Worm (Caenorhabditis elegans) whole organism, L4 larva: ENCODE data around the gene F56C3.3.

ENCODE experiments used
- D1046.2 ChIP-seq: fragments of 200-800 bp; sonication (Bioruptor generic); IDR thresholded peaks from 2 replicates; pipeline ENCODE4 v1.3.6; 2022; ENCODE audit warnings: missing genetic modification characterization, missing compliant biosample characterization
- F10B5.3 ChIP-seq: sonication (generic microtip); optimal IDR thresholded peaks from 2 replicates; lab custom pipeline; 2016; ENCODE audit warnings: mild to moderate bottlenecking, missing genetic modification characterization, missing compliant biosample characterization
- F37D6.2 ChIP-seq: sonication (generic microtip); optimal IDR thresholded peaks from 2 replicates; lab custom pipeline; 2016; ENCODE audit warnings: mild to moderate bottlenecking, missing genetic modification characterization, missing compliant biosample characterization
- F44E2.7 ChIP-seq: fragments of 200-800 bp; sonication (Bioruptor generic); IDR thresholded peaks from 2 replicates; pipeline ENCODE4 v2.1.2; 2022; ENCODE audit warnings: missing genetic modification characterization, missing compliant biosample characterization
- T26A8.4 ChIP-seq: fragments of 200-800 bp; sonication (Bioruptor generic); IDR thresholded peaks from 2 replicates; pipeline ENCODE4 v1.3.6; 2022; ENCODE audit warnings: missing genetic modification characterization, missing compliant biosample characterization
- Y48G9A.11 ChIP-seq: fragments of 200-800 bp; sonication (Bioruptor generic); IDR thresholded peaks from 2 replicates; pipeline ENCODE4 v1.3.6; 2022; ENCODE audit warnings: missing genetic modification reagents, missing genetic modification characterization, missing compliant biosample characterization
- Y75B8A.6 ChIP-seq: fragments of 200-800 bp; sonication (Bioruptor generic); IDR thresholded peaks from 2 replicates; pipeline ENCODE4 v1.3.6; 2022; ENCODE audit warnings: missing genetic modification reagents, missing genetic modification characterization, missing compliant biosample characterization
- ZK546.5 ChIP-seq, 2 experiments: sonication (generic microtip); optimal IDR thresholded peaks; 2 replicates each; lab custom pipeline; 2017; ENCODE audit warnings: missing biosample characterization in 2 of 2, missing genetic modification characterization in 2 of 2
- aha-1 ChIP-seq: fragments of 150-350 bp; peaks from one replicate; lab custom pipeline; 2014; ENCODE audit warnings: missing biosample characterization, missing genetic modification characterization
- attf-4 ChIP-seq: sonication (generic microtip); optimal IDR thresholded peaks from 3 replicates; lab custom pipeline; 2017; ENCODE audit warnings: missing biosample characterization, missing genetic modification characterization
- ceh-20 ChIP-seq: fragments of 200-800 bp; sonication (Bioruptor generic); IDR thresholded peaks from 2 replicates; pipeline ENCODE4 v1.3.6; 2022; ENCODE audit warnings: missing genetic modification reagents, missing genetic modification characterization, missing compliant biosample characterization
- cey-2 ChIP-seq: sonication (generic microtip); optimal IDR thresholded peaks from 3 replicates; lab custom pipeline; 2017; ENCODE audit warnings: missing genetic modification characterization, mild to moderate bottlenecking, missing compliant biosample characterization, antibody characterized with exemption, borderline replicate concordance; ENCODE audit not compliant: insufficient read depth
- daf-16 ChIP-seq, 3 experiments: sonication (generic microtip); optimal IDR thresholded peaks; 2 replicates each; lab custom pipeline; 2016 to 2017; ENCODE audit warnings: missing genetic modification characterization in 3 of 3, missing genetic modification reagents in 3 of 3, mild to moderate bottlenecking in 2 of 3, missing compliant biosample characterization in 2 of 3, missing biosample characterization in 1 of 3, moderate library complexity in 1 of 3
- daf-19 ChIP-seq: fragments of 200-800 bp; sonication (Bioruptor generic); conservative IDR thresholded peaks from 2 replicates; pipeline ENCODE4 v1.3.6; 2022; ENCODE audit warnings: missing genetic modification characterization, missing compliant biosample characterization
- dmd-6 ChIP-seq: fragments of 200-800 bp; sonication (Bioruptor generic); IDR thresholded peaks from 2 replicates; pipeline ENCODE4 v1.3.6; 2022; ENCODE audit warnings: missing genetic modification reagents, missing genetic modification characterization, missing compliant biosample characterization
- dpl-1 ChIP-seq: fragments of 150-350 bp; optimal IDR thresholded peaks from 2 replicates; lab custom pipeline; 2014; ENCODE audit warnings: missing biosample characterization, missing genetic modification reagents, missing genetic modification characterization
- egl-43 ChIP-seq: fragments of 200-800 bp; sonication (Bioruptor generic); IDR thresholded peaks from 2 replicates; pipeline ENCODE4 v1.3.6; 2022; ENCODE audit warnings: missing genetic modification reagents, missing genetic modification characterization, missing compliant biosample characterization
- gei-8 ChIP-seq: fragments of 200-800 bp; sonication (Bioruptor generic); optimal IDR thresholded peaks from 2 replicates; lab custom pipeline; 2018; ENCODE audit warnings: mild to moderate bottlenecking, missing genetic modification characterization, missing compliant biosample characterization
- hif-1 ChIP-seq, 2 experiments: sonication (generic microtip); optimal IDR thresholded peaks; 2 replicates each; lab custom pipeline; 2016 to 2017; ENCODE audit warnings: missing compliant biosample characterization in 2 of 2, missing genetic modification characterization in 2 of 2, missing genetic modification reagents in 2 of 2, missing genotype in 2 of 2, mild to moderate bottlenecking in 1 of 2
- hlh-11 ChIP-seq: fragments of 200-800 bp; sonication (Bioruptor generic); optimal IDR thresholded peaks from 2 replicates; lab custom pipeline; 2018; ENCODE audit warnings: mild to moderate bottlenecking, missing genetic modification characterization, missing compliant biosample characterization
- hlh-30 ChIP-seq: sonication (generic microtip); optimal IDR thresholded peaks from 2 replicates; lab custom pipeline; 2017; ENCODE audit warnings: antibody characterized with exemption, mild to moderate bottlenecking, missing genetic modification characterization, missing compliant biosample characterization; ENCODE audit not compliant: insufficient read depth
- jun-1 ChIP-seq: fragments of 150-350 bp; optimal IDR thresholded peaks from 2 replicates; lab custom pipeline; 2014; ENCODE audit warnings: missing biosample characterization, missing genetic modification reagents, missing genetic modification characterization
- lir-3 ChIP-seq: sonication (generic microtip); optimal IDR thresholded peaks from 2 replicates; lab custom pipeline; 2016; ENCODE audit warnings: mild to moderate bottlenecking, missing genetic modification characterization, missing compliant biosample characterization
- lsy-2 ChIP-seq, 2 experiments: fragments of 150-350 bp in 1 of 2; sonication (generic microtip) in 1 of 2; optimal IDR thresholded peaks; 2 replicates each; lab custom pipeline; 2014 to 2017; ENCODE audit warnings: missing biosample characterization in 2 of 2, missing genetic modification characterization in 2 of 2
- mdl-1 ChIP-seq, 2 experiments: fragments of 150-350 bp in 1 of 2; sonication (generic microtip) in 1 of 2; optimal IDR thresholded peaks; 2 replicates each; lab custom pipeline; 2014 to 2017; ENCODE audit warnings: missing biosample characterization in 2 of 2, missing genetic modification characterization in 2 of 2
- mxl-2 ChIP-seq: fragments of 200-800 bp; sonication (Bioruptor generic); conservative IDR thresholded peaks from 2 replicates; pipeline ENCODE4 v1.3.6; 2022; ENCODE audit warnings: missing genetic modification reagents, missing genetic modification characterization, missing compliant biosample characterization
- mxl-3 ChIP-seq: fragments of 200-800 bp; sonication (Bioruptor generic); optimal IDR thresholded peaks from 2 replicates; lab custom pipeline; 2018; ENCODE audit warnings: mild to moderate bottlenecking, missing genetic modification characterization, missing compliant biosample characterization
- nhr-10 ChIP-seq: fragments of 150-350 bp; optimal IDR thresholded peaks from 2 replicates; lab custom pipeline; 2014; ENCODE audit warnings: missing biosample characterization, missing genetic modification characterization
- nhr-102 ChIP-seq: sonication (generic microtip); optimal IDR thresholded peaks from 2 replicates; lab custom pipeline; 2016; ENCODE audit warnings: mild to moderate bottlenecking, missing genetic modification characterization, moderate library complexity, missing compliant biosample characterization
- nhr-11 ChIP-seq: fragments of 150-350 bp; optimal IDR thresholded peaks from 2 replicates; lab custom pipeline; 2014; ENCODE audit warnings: missing biosample characterization, missing genetic modification characterization
- nhr-237 ChIP-seq: sonication (generic microtip); optimal IDR thresholded peaks from 2 replicates; lab custom pipeline; 2017; ENCODE audit warnings: missing biosample characterization, missing genetic modification characterization
- nhr-28 ChIP-seq: fragments of 150-350 bp; optimal IDR thresholded peaks from 2 replicates; lab custom pipeline; 2014; ENCODE audit warnings: missing biosample characterization, missing genetic modification characterization
- nhr-41 ChIP-seq: fragments of 200-800 bp; sonication (Bioruptor generic); IDR thresholded peaks from 2 replicates; pipeline ENCODE4 v1.3.6; 2022; ENCODE audit warnings: missing genetic modification reagents, missing genetic modification characterization, missing compliant biosample characterization
- nhr-42 ChIP-seq: fragments of 200-800 bp; sonication (Bioruptor generic); IDR thresholded peaks from 2 replicates; pipeline ENCODE4 v1.3.6; 2022; ENCODE audit warnings: missing genetic modification characterization, missing compliant biosample characterization
- nhr-48 ChIP-seq: sonication (generic microtip); optimal IDR thresholded peaks from 2 replicates; lab custom pipeline; 2016; ENCODE audit warnings: mild to moderate bottlenecking, missing genetic modification characterization, missing compliant biosample characterization
- nhr-6 ChIP-seq: fragments of 150-350 bp; optimal IDR thresholded peaks from 2 replicates; lab custom pipeline; 2014; ENCODE audit warnings: missing biosample characterization, missing genetic modification characterization
- nhr-77 ChIP-seq: fragments of 150-350 bp; optimal IDR thresholded peaks from 2 replicates; lab custom pipeline; 2014; ENCODE audit warnings: missing biosample characterization, missing genetic modification characterization
- php-3 ChIP-seq: fragments of 200-800 bp; sonication (Bioruptor generic); IDR thresholded peaks from 2 replicates; pipeline ENCODE4 v1.3.6; 2022; ENCODE audit warnings: missing genetic modification reagents, missing genetic modification characterization, missing compliant biosample characterization
- saeg-2 ChIP-seq: fragments of 200-800 bp; sonication (Bioruptor generic); IDR thresholded peaks from 2 replicates; pipeline ENCODE4 v1.3.6; 2022; ENCODE audit warnings: missing genetic modification reagents, missing genetic modification characterization, missing compliant biosample characterization
- snpc-1.2 ChIP-seq: fragments of 200-800 bp; sonication (Bioruptor generic); IDR thresholded peaks from 2 replicates; pipeline ENCODE4 v1.3.6; 2022; ENCODE audit warnings: missing genetic modification reagents, missing genetic modification characterization, missing compliant biosample characterization
- snpc-4 ChIP-seq: fragments of 150-350 bp; optimal IDR thresholded peaks from 2 replicates; lab custom pipeline; 2014; ENCODE audit warnings: missing biosample characterization, missing genetic modification characterization
- unc-130 ChIP-seq: sonication (generic microtip); optimal IDR thresholded peaks from 2 replicates; lab custom pipeline; 2016; ENCODE audit warnings: missing genetic modification reagents, missing genetic modification characterization, missing compliant biosample characterization
- unc-62 ChIP-seq, 3 experiments: fragments of 150-350 bp in 1 of 3; sonication (generic microtip); optimal IDR thresholded peaks in 2 of 3; peaks in 1 of 3; 1 replicate in 1 of 3; 2 replicates in 2 of 3; lab custom pipeline; 2014 to 2017; ENCODE audit warnings: missing biosample characterization in 3 of 3, missing genetic modification characterization in 3 of 3, missing genetic modification reagents in 3 of 3, missing genotype in 1 of 3
- zfp-3 ChIP-seq: fragments of 200-800 bp; sonication (Bioruptor generic); conservative IDR thresholded peaks from 2 replicates; pipeline ENCODE4 v1.3.6; 2022; ENCODE audit warnings: missing genetic modification reagents, missing genetic modification characterization, missing compliant biosample characterization
- zip-11 ChIP-seq: fragments of 200-800 bp; sonication (Bioruptor generic); IDR thresholded peaks from 2 replicates; pipeline ENCODE4 v1.3.6; 2022; ENCODE audit warnings: missing genetic modification characterization, missing compliant biosample characterization
- ztf-11 ChIP-seq: fragments of 150-350 bp; optimal IDR thresholded peaks from 2 replicates; lab custom pipeline; 2014; ENCODE audit warnings: missing biosample characterization, missing genetic modification characterization
- ztf-7 ChIP-seq: fragments of 150-350 bp; optimal IDR thresholded peaks from 2 replicates; lab custom pipeline; 2014; ENCODE audit warnings: missing biosample characterization, missing genetic modification characterization

The F56C3.3 gene

ce11 chrX:1395793-1396192 is 37.6 kb upstream of the F56C3.3 start:
- TF ChIP-seq egl-43 (GFP tag; lab: Robert Waterston, UW) = no peak
- no peak for TF ChIP-seq F10B5.3 (tag; lab: Kevin White, UChicago)
- no peak for TF ChIP-seq Y48G9A.11 (GFP tag; lab: Robert Waterston, UW)
- TF ChIP-seq daf-19 (GFP tag; lab: Robert Waterston, UW) = no peak
- no peak for TF ChIP-seq jun-1 (tag; lab: Kevin White, UChicago)
- no peak for TF ChIP-seq attf-4
- no peak for TF ChIP-seq unc-130 (GFP tag; lab: Kevin White, UChicago)
- TF ChIP-seq nhr-48 (tag; lab: Kevin White, UChicago) = peak; percentile 69
- TF ChIP-seq lsy-2 (tag; optimal IDR thresholded peaks at IDR 0.05; lab: Kevin White, UChicago) = peak in 1 of 2 experiments; percentile 26
- no peak for TF ChIP-seq ZK546.5 (tag; optimal IDR thresholded peaks at IDR 0.05; lab: Kevin White, UChicago)
- peak; percentile 7 for TF ChIP-seq nhr-6
- TF ChIP-seq hif-1 (tag; optimal IDR thresholded peaks at IDR 0.05; lab: Kevin White, UChicago) = peak in 1 of 2 experiments; percentile 74
- peak; percentile 83 for TF ChIP-seq hlh-11 (tag; lab: Kevin White, UChicago)
- peak; percentile 60 for TF ChIP-seq dmd-6 (GFP tag; lab: Robert Waterston, UW)
- peak; percentile 86 for TF ChIP-seq hlh-30
- TF ChIP-seq nhr-10 (tag; lab: Kevin White, UChicago) = peak; percentile 25
- no peak for TF ChIP-seq nhr-41 (GFP tag; lab: Robert Waterston, UW)
- TF ChIP-seq ztf-11 (tag; lab: Kevin White, UChicago) = no peak
- peak in 1 of 2 experiments; percentile 74 for TF ChIP-seq daf-16 (GFP tag; optimal IDR thresholded peaks at IDR 0.05; lab: Kevin White, UChicago)
- no peak for TF ChIP-seq daf-16 (tag; optimal IDR thresholded peaks at IDR 0.05; lab: Kevin White, UChicago)
- TF ChIP-seq gei-8 (GFP tag; lab: Kevin White, UChicago) = no peak
- peak; percentile 49; the same call in 1 of the 2 replicates for TF ChIP-seq T26A8.4 (GFP tag; lab: Robert Waterston, UW)
- TF ChIP-seq zfp-3 = no peak
- no peak for TF ChIP-seq cey-2
- no peak for TF ChIP-seq dpl-1 (GFP tag; lab: Kevin White, UChicago)
- peak in 1 of 2 experiments; percentile 49 for TF ChIP-seq mdl-1 (tag; optimal IDR thresholded peaks at IDR 0.05; lab: Kevin White, UChicago)
- peak; percentile 60 for TF ChIP-seq nhr-11 (tag; lab: Kevin White, UChicago)
- no peak for TF ChIP-seq F37D6.2 (tag; lab: Kevin White, UChicago)
- TF ChIP-seq nhr-102 (tag; lab: Kevin White, UChicago) = no peak
- TF ChIP-seq aha-1 (tag; lab: Kevin White, UChicago) = no peak
- peak in 1 of 2 experiments; percentile 66 for TF ChIP-seq unc-62 (GFP tag; optimal IDR thresholded peaks at IDR 0.05 in 1 of 2; lab: Kevin White, UChicago)
- TF ChIP-seq unc-62 (tag; optimal IDR thresholded peaks at IDR 0.05; lab: Kevin White, UChicago) = no peak
- TF ChIP-seq nhr-77 = peak; percentile 22
- TF ChIP-seq php-3 (GFP tag; lab: Robert Waterston, UW) = no peak
- peak; percentile 50 for TF ChIP-seq nhr-28
- 0 out of 2 replicates have a peak, but pooled peaks have one; percentile 15 for TF ChIP-seq ceh-20 (GFP tag; lab: Robert Waterston, UW)

ce11 chrX:1394437-1394836 is 36.2 kb upstream of the F56C3.3 start:
- TF ChIP-seq nhr-237 = no peak
- peak; percentile 32 for TF ChIP-seq hlh-30
- TF ChIP-seq nhr-48 (tag; lab: Kevin White, UChicago) = no peak
- TF ChIP-seq hlh-11 (tag; lab: Kevin White, UChicago) = peak; percentile 0
- TF ChIP-seq zip-11 (GFP tag; lab: Robert Waterston, UW) = peak; percentile 72; the same call in 1 of the 2 replicates
- TF ChIP-seq ztf-7 (tag; lab: Kevin White, UChicago) = peak; percentile 86

- TF ChIP-seq php-3 (GFP tag; lab: Robert Waterston, UW) (no peak), nhr-6 (no peak), snpc-1.2 (GFP tag; lab: Robert Waterston, UW) (no peak), mxl-2 (GFP tag; lab: Robert Waterston, UW) (no peak), mxl-3 (GFP tag; lab: Kevin White, UChicago) (no peak), snpc-4 (tag; lab: Kevin White, UChicago) (no peak), lir-3 (tag; lab: Kevin White, UChicago) (no peak), daf-19 (GFP tag; lab: Robert Waterston, UW) (no peak), D1046.2 (GFP tag; lab: Robert Waterston, UW) (no peak), nhr-42 (GFP tag; lab: Robert Waterston, UW) (no peak), F44E2.7 (GFP tag; lab: Robert Waterston, UW) (no peak), saeg-2 (GFP tag; lab: Robert Waterston, UW) (no peak), nhr-11 (tag; lab: Kevin White, UChicago) (no peak), hlh-30 (no peak), Y75B8A.6 (GFP tag; lab: Robert Waterston, UW) (no peak), dmd-6 (GFP tag; lab: Robert Waterston, UW) (no peak)
Measured at ce11 chrX:1393891-1394290, 35.7 kb upstream of the F56C3.3 start, which contains the start of gene F56C3.9. TSS of gene F56C3.9 (minus strand) at chrX:1393991.
